Fruit fly (Drosophila melanogaster) whole organism, embryonic: ENCODE data around the gene CG13138.
A peak's percentile ranks its signal among the peaks of the same experiment; 100 is the strongest.

Experiments
- Aef1 ChIP-seq: fragments of 200-800 bp; sonication (Bioruptor generic); IDR thresholded peaks from 3 replicates; pipeline ENCODE4 v1.3.6; 2022; ENCODE audit warnings: missing biosample characterization, missing genetic modification characterization
- BEAF-32 ChIP-seq: fragments of 200-800 bp; sonication (Bioruptor generic); optimal IDR thresholded peaks from 3 replicates; lab custom pipeline; 2017; ENCODE audit warnings: missing biosample characterization, missing genetic modification characterization, mild to moderate bottlenecking, moderate library complexity, missing genetic modification reagents
- BtbVII ChIP-seq: fragments of 200-800 bp; sonication (Bioruptor generic); optimal IDR thresholded peaks from 3 replicates; lab custom pipeline; 2017; ENCODE audit warnings: missing biosample characterization, mild to moderate bottlenecking, missing genetic modification characterization
- CG10267 ChIP-seq: fragments of 200-800 bp; sonication (Bioruptor generic); optimal IDR thresholded peaks from 2 replicates; lab custom pipeline; 2018; ENCODE audit warnings: missing biosample characterization, mild to moderate bottlenecking, missing genetic modification characterization, moderate library complexity
- CG10274 ChIP-seq: fragments of 200-800 bp; sonication (Bioruptor generic); optimal IDR thresholded peaks from 3 replicates; lab custom pipeline; 2017; ENCODE audit warnings: missing biosample characterization, mild to moderate bottlenecking, missing genetic modification characterization
- CG11085 ChIP-seq: fragments of 200-800 bp; sonication (Bioruptor generic); IDR thresholded peaks from 2 replicates; pipeline ENCODE4 v1.3.6; 2022; ENCODE audit warnings: missing biosample characterization, missing genetic modification characterization
- CG12659 ChIP-seq: fragments of 200-800 bp; sonication (Bioruptor generic); optimal IDR thresholded peaks from 3 replicates; lab custom pipeline; 2017; ENCODE audit warnings: mild to moderate bottlenecking, missing biosample characterization, missing genetic modification reagents, missing genetic modification characterization
- CG15011 ChIP-seq: fragments of 200-800 bp; sonication (Bioruptor generic); optimal IDR thresholded peaks from 3 replicates; lab custom pipeline; 2018; ENCODE audit warnings: missing biosample characterization, mild to moderate bottlenecking, missing genetic modification characterization
- CG15514 ChIP-seq: fragments of 200-800 bp; sonication (Bioruptor generic); optimal IDR thresholded peaks from 3 replicates; lab custom pipeline; 2017; ENCODE audit warnings: missing biosample characterization, missing genetic modification characterization, mild to moderate bottlenecking, moderate library complexity, missing genetic modification reagents
- CG15696 ChIP-seq: fragments of 200-800 bp; sonication (Bioruptor generic); optimal IDR thresholded peaks from 2 replicates; lab custom pipeline; 2019; ENCODE audit warnings: missing biosample characterization, mild to moderate bottlenecking, missing genetic modification characterization, moderate library complexity
- CG18011 ChIP-seq: fragments of 200-800 bp; sonication (Bioruptor generic); optimal IDR thresholded peaks from 2 replicates; lab custom pipeline; 2017; ENCODE audit warnings: missing biosample characterization, missing genetic modification characterization, mild to moderate bottlenecking, moderate library complexity, missing genotype
- CG18476 ChIP-seq: fragments of 200-800 bp; sonication (Bioruptor generic); optimal IDR thresholded peaks from 2 replicates; lab custom pipeline; 2016; ENCODE audit warnings: missing biosample characterization, mild to moderate bottlenecking, missing genetic modification characterization
- CG3065 ChIP-seq: fragments of 200-800 bp; sonication (Bioruptor generic); optimal IDR thresholded peaks from 2 replicates; lab custom pipeline; 2016; ENCODE audit warnings: missing biosample characterization, missing genetic modification characterization
- CG31365 ChIP-seq: fragments of 200-800 bp; sonication (Bioruptor generic); optimal IDR thresholded peaks from 2 replicates; lab custom pipeline; 2018; ENCODE audit warnings: missing biosample characterization, mild to moderate bottlenecking, missing genetic modification characterization
- CG31441 ChIP-seq: fragments of 200-800 bp; sonication (Bioruptor generic); IDR thresholded peaks from 2 replicates; pipeline ENCODE4 v1.3.6; 2022; ENCODE audit warnings: missing biosample characterization, missing genetic modification characterization
- CG32532 ChIP-seq: fragments of 200-800 bp; sonication (Bioruptor generic); IDR thresholded peaks from 2 replicates; pipeline ENCODE4 v1.3.6; 2022; ENCODE audit warnings: missing biosample characterization, missing genetic modification characterization
- CG7963 ChIP-seq: fragments of 200-800 bp; sonication (Bioruptor generic); IDR thresholded peaks from 3 replicates; pipeline ENCODE4 v1.3.6; 2022; ENCODE audit warnings: missing biosample characterization, missing genetic modification characterization; ENCODE audit not compliant: partially characterized antibody
- CG8290 ChIP-seq, 3 experiments: fragments of 200-800 bp; sonication (Bioruptor generic); optimal IDR thresholded peaks; 2 replicates each; lab custom pipeline; 2016 to 2019; ENCODE audit warnings: missing biosample characterization in 3 of 3, missing genetic modification characterization in 3 of 3, mild to moderate bottlenecking in 2 of 3, moderate library complexity in 1 of 3
- CG9932 ChIP-seq: fragments of 200-800 bp; sonication (Bioruptor generic); IDR thresholded peaks from 2 replicates; pipeline ENCODE4 v1.3.6; 2022; ENCODE audit warnings: missing biosample characterization, missing genetic modification characterization
- Gsc ChIP-seq: fragments of 200-800 bp; sonication (Bioruptor generic); IDR thresholded peaks from 2 replicates; pipeline ENCODE4 v1.3.6; 2022; ENCODE audit warnings: missing biosample characterization, missing genetic modification characterization
- H15 ChIP-seq: fragments of 200-800 bp; sonication (Bioruptor generic); IDR thresholded peaks from 3 replicates; pipeline ENCODE4 v1.3.6; 2022; ENCODE audit warnings: missing biosample characterization, missing genetic modification characterization
- Hey ChIP-seq: fragments of 200-800 bp; sonication (Bioruptor generic); optimal IDR thresholded peaks from 3 replicates; lab custom pipeline; 2018; ENCODE audit warnings: missing biosample characterization, mild to moderate bottlenecking, missing genetic modification characterization
- HmgZ ChIP-seq: fragments of 200-800 bp; sonication (Bioruptor generic); optimal IDR thresholded peaks from 2 replicates; lab custom pipeline; 2018; ENCODE audit warnings: missing biosample characterization, mild to moderate bottlenecking, missing genetic modification characterization
- Hsf ChIP-seq: fragments of 200-800 bp; sonication (Bioruptor generic); optimal IDR thresholded peaks from 3 replicates; lab custom pipeline; 2016; ENCODE audit warnings: missing biosample characterization, missing genetic modification characterization
- MESR4 ChIP-seq: fragments of 200-800 bp; sonication (Bioruptor generic); optimal IDR thresholded peaks from 2 replicates; lab custom pipeline; 2018; ENCODE audit warnings: missing biosample characterization, mild to moderate bottlenecking, missing genetic modification characterization, moderate library complexity
- NC2α ChIP-seq: fragments of 200-800 bp; sonication (Bioruptor generic); optimal IDR thresholded peaks from 2 replicates; lab custom pipeline; 2016; ENCODE audit warnings: missing biosample characterization, missing genetic modification characterization
- NFAT ChIP-seq: fragments of 200-800 bp; sonication (Bioruptor generic); IDR thresholded peaks from 2 replicates; pipeline ENCODE4 v1.3.6; 2022; ENCODE audit warnings: missing biosample characterization, missing genetic modification characterization
- TFAM ChIP-seq: fragments of 200-800 bp; sonication (Bioruptor generic); optimal IDR thresholded peaks from 2 replicates; lab custom pipeline; 2017; ENCODE audit warnings: missing biosample characterization, missing genetic modification characterization, inconsistent platforms
- ase ChIP-seq: fragments of 200-800 bp; sonication (Bioruptor generic); IDR thresholded peaks from 3 replicates; pipeline ENCODE4 v1.3.6; 2022; ENCODE audit warnings: missing biosample characterization, missing genetic modification characterization
- bowl ChIP-seq: fragments of 200-800 bp; sonication (Bioruptor generic); IDR thresholded peaks from 2 replicates; pipeline ENCODE4 v1.3.6; 2022; ENCODE audit warnings: missing biosample characterization, missing genetic modification characterization
- cwo ChIP-seq: fragments of 200-800 bp; sonication (Bioruptor generic); optimal IDR thresholded peaks from 3 replicates; lab custom pipeline; 2017; ENCODE audit warnings: missing biosample characterization, missing genetic modification characterization, mild to moderate bottlenecking, moderate library complexity, missing genetic modification reagents
- dan ChIP-seq: fragments of 200-800 bp; sonication (Bioruptor generic); IDR thresholded peaks from 2 replicates; pipeline ENCODE4 v1.3.6; 2022; ENCODE audit warnings: missing biosample characterization, missing genetic modification characterization
- en ChIP-seq: fragments of 200-800 bp; sonication (Bioruptor generic); optimal IDR thresholded peaks from 2 replicates; lab custom pipeline; 2016; ENCODE audit warnings: missing biosample characterization, missing genetic modification characterization
- gem ChIP-seq: fragments of 200-800 bp; sonication (Bioruptor generic); optimal IDR thresholded peaks from 2 replicates; lab custom pipeline; 2019; ENCODE audit warnings: missing biosample characterization, mild to moderate bottlenecking, missing genetic modification characterization, moderate library complexity
- hb ChIP-seq: fragments of 200-800 bp; sonication (Bioruptor generic); IDR thresholded peaks from 3 replicates; pipeline ENCODE4 v1.3.6; 2022; ENCODE audit warnings: missing biosample characterization, missing genetic modification characterization; ENCODE audit not compliant: partially characterized antibody
- kah ChIP-seq: fragments of 200-800 bp; sonication (Bioruptor generic); optimal IDR thresholded peaks from 2 replicates; lab custom pipeline; 2018; ENCODE audit warnings: missing biosample characterization, mild to moderate bottlenecking, missing genetic modification characterization
- lab ChIP-seq: fragments of 200-800 bp; sonication (Bioruptor generic); optimal IDR thresholded peaks from 3 replicates; lab custom pipeline; 2017; ENCODE audit warnings: missing biosample characterization, missing genetic modification characterization, mild to moderate bottlenecking, moderate library complexity, missing genetic modification reagents
- mam ChIP-seq: fragments of 200-800 bp; sonication (Bioruptor generic); optimal IDR thresholded peaks from 3 replicates; lab custom pipeline; 2016; ENCODE audit warnings: missing biosample characterization, missing genetic modification characterization
- org-1 ChIP-seq: fragments of 200-800 bp; sonication (Bioruptor generic); optimal IDR thresholded peaks from 2 replicates; lab custom pipeline; 2017; ENCODE audit warnings: missing biosample characterization, missing genetic modification characterization
- pho ChIP-seq: fragments of 200-800 bp; sonication (Bioruptor generic); optimal IDR thresholded peaks from 2 replicates; lab custom pipeline; 2016; ENCODE audit warnings: missing biosample characterization, missing genetic modification characterization
- prd ChIP-seq, 3 experiments: fragments of >200 bp in 2 of 3; fragments of 200-800 bp in 1 of 3; sonication (Bioruptor generic) in 1 of 3; optimal IDR thresholded peaks in 2 of 3; IDR thresholded peaks in 1 of 3; 2 replicates in 2 of 3; 3 replicates in 1 of 3; pipeline versions ENCODE4 v1.3.6 to Lab custom; 2017 to 2022; ENCODE audit warnings: missing biosample characterization in 1 of 3, missing genetic modification characterization in 1 of 3
- sisA ChIP-seq: fragments of 200-800 bp; sonication (Bioruptor generic); IDR thresholded peaks from 2 replicates; pipeline ENCODE4 v1.3.6; 2022; ENCODE audit warnings: missing biosample characterization, missing genetic modification characterization
- sqz ChIP-seq: fragments of 200-800 bp; sonication (Bioruptor generic); optimal IDR thresholded peaks from 3 replicates; lab custom pipeline; 2018; ENCODE audit warnings: missing biosample characterization, mild to moderate bottlenecking, missing genetic modification characterization
- tin ChIP-seq: fragments of 200-800 bp; sonication (Bioruptor generic); optimal IDR thresholded peaks from 3 replicates; lab custom pipeline; 2016; ENCODE audit warnings: missing biosample characterization, missing genetic modification characterization
- tna ChIP-seq: fragments of 200-800 bp; sonication (Bioruptor generic); IDR thresholded peaks from 2 replicates; pipeline ENCODE4 v1.3.6; 2022; ENCODE audit warnings: missing biosample characterization, missing genetic modification characterization; ENCODE audit not compliant: partially characterized antibody
- trh ChIP-seq: fragments of 200-800 bp; sonication (Bioruptor generic); optimal IDR thresholded peaks from 2 replicates; lab custom pipeline; 2016; ENCODE audit warnings: missing biosample characterization, missing genetic modification characterization
- vvl ChIP-seq: fragments of 200-800 bp; sonication (Bioruptor generic); IDR thresholded peaks from 2 replicates; pipeline ENCODE4 v1.3.6; 2022; ENCODE audit warnings: missing biosample characterization, missing genetic modification characterization

Gene CG13138

dm6 chr2L:10321612-10322011 lies 19.8 kb upstream of the CG13138 start (continued):
- TF ChIP-seq HmgZ (tag; lab: Kevin White, UChicago) (peak; percentile 23), lab (no peak), CG31365 (tag; lab: Kevin White, UChicago) (peak; percentile 17), ase (GFP tag; lab: Robert Waterston, UW) (no peak), pho (GFP tag; lab: Kevin White, UChicago) (peak; percentile 24), MESR4 (GFP tag; lab: Kevin White, UChicago) (peak; percentile 7), Aef1 (GFP tag; lab: Robert Waterston, UW) (peak; percentile 60; the same call in 2 of the 3 replicates), BtbVII (GFP tag; lab: Kevin White, UChicago) (peak; percentile 59), Gsc (GFP tag; lab: Robert Waterston, UW) (no peak), CG10274 (GFP tag; lab: Kevin White, UChicago) (peak; percentile 91)

dm6 chr2L:10321036-10321583 lies 19.3 kb upstream of the CG13138 start:
- TF ChIP-seq org-1 (no peak), bowl (GFP tag; lab: Robert Waterston, UW) (no peak), sqz (GFP tag; lab: Kevin White, UChicago) (peak; percentile 51), CG3065 (GFP tag; lab: Kevin White, UChicago) (no peak), en (GFP tag; lab: Kevin White, UChicago) (peak; percentile 15), kah (peak; percentile 72), dan (GFP tag; lab: Robert Waterston, UW) (no peak), CG15514 (GFP tag; lab: Kevin White, UChicago) (peak; percentile 6), BEAF-32 (GFP tag; lab: Kevin White, UChicago) (peak; percentile 78), CG31441 (GFP tag; lab: Robert Waterston, UW) (no peak), H15 (0 out of 3 replicates have a peak, but pooled peaks have one; percentile 10), CG15011 (GFP tag; lab: Kevin White, UChicago) (no peak), TFAM (GFP tag; lab: Kevin White, UChicago) (no peak), CG10267 (tag; lab: Kevin White, UChicago) (no peak), NFAT (GFP tag; lab: Robert Waterston, UW) (no peak), gem (tag; lab: Kevin White, UChicago) (no peak), CG15696 (tag; lab: Kevin White, UChicago) (peak; percentile 25), mam (no peak), vvl (GFP tag; lab: Robert Waterston, UW) (0 out of 2 replicates have a peak, but pooled peaks have one; percentile 5), hb (GFP tag; lab: Robert Waterston, UW) (peak; percentile 68; the same call in 1 of the 3 replicates), tna (GFP tag; lab: Robert Waterston, UW) (peak; percentile 57), sisA (GFP tag; lab: Robert Waterston, UW) (no peak), CG8290 (GFP tag; optimal IDR thresholded peaks at IDR 0.05; lab: Kevin White, UChicago) (no peak), CG8290 (tag; optimal IDR thresholded peaks at IDR 0.05; lab: Kevin White, UChicago) (peak; percentile 26 to 36), cwo (GFP tag; lab: Kevin White, UChicago) (no peak), Hsf (no peak), Hey (tag; lab: Kevin White, UChicago) (no peak), CG18011 (GFP tag; lab: Kevin White, UChicago) (peak; percentile 8), trh (GFP tag; lab: Kevin White, UChicago) (no peak), CG7963 (0 out of 3 replicates have a peak, but pooled peaks have one; percentile 39), CG32532 (GFP tag; lab: Robert Waterston, UW) (0 out of 2 replicates have a peak, but pooled peaks have one; percentile 29), CG9932 (GFP tag; lab: Robert Waterston, UW) (no peak; the same call in 1 of the 2 replicates), CG12659 (peak; percentile 26), prd (optimal IDR thresholded peaks at IDR 0.05; lab: Kevin White, UChicago) (no peak), prd (GFP tag; IDR thresholded peaks at IDR 0.05; lab: Robert Waterston, UW) (no peak), CG11085 (GFP tag; lab: Robert Waterston, UW) (no peak), CG18476 (GFP tag; lab: Kevin White, UChicago) (no peak), tin (GFP tag; lab: Kevin White, UChicago) (peak; percentile 14), NC2α (no peak)
